Worm (Caenorhabditis elegans) whole organism, midembryonic: ENCODE data around the gene srlf-3.

Source experiments
- T22C8.4 ChIP-seq: fragments of 200-800 bp; sonication (Bioruptor generic); IDR thresholded peaks from 2 replicates; pipeline ENCODE4 v1.3.6; 2022; ENCODE audit warnings: missing genetic modification characterization, missing compliant biosample characterization
- cog-1 ChIP-seq: sonication (generic microtip); optimal IDR thresholded peaks from 2 replicates; lab custom pipeline; 2016; ENCODE audit warnings: missing genetic modification characterization, missing compliant biosample characterization
- flt-1 ChIP-seq: fragments of 200-800 bp; sonication (Bioruptor generic); IDR thresholded peaks from 2 replicates; pipeline ENCODE4 v1.3.6; 2022; ENCODE audit warnings: missing genetic modification characterization, missing compliant biosample characterization
- klf-2 ChIP-seq: fragments of 200-800 bp; sonication (Bioruptor generic); conservative IDR thresholded peaks from 2 replicates; pipeline ENCODE4 v1.3.6; 2022; ENCODE audit warnings: missing genetic modification reagents, missing genetic modification characterization, missing compliant biosample characterization
- med-1 ChIP-seq: sonication (generic microtip); optimal IDR thresholded peaks from 2 replicates; lab custom pipeline; 2017; ENCODE audit warnings: missing genetic modification characterization, mild to moderate bottlenecking, missing compliant biosample characterization, antibody characterized with exemption, missing genetic modification reagents; ENCODE audit not compliant: insufficient read depth
- ref-1 ChIP-seq: fragments of 200-800 bp; sonication (Bioruptor generic); conservative IDR thresholded peaks from 2 replicates; pipeline ENCODE4 v1.3.6; 2022; ENCODE audit warnings: missing genetic modification reagents, missing genetic modification characterization, missing compliant biosample characterization
- tab-1 ChIP-seq: fragments of 200-800 bp; sonication (Bioruptor generic); IDR thresholded peaks from 2 replicates; pipeline ENCODE4 v1.3.6; 2022; ENCODE audit warnings: missing genetic modification characterization, missing compliant biosample characterization
- ztf-23 ChIP-seq: fragments of 200-800 bp; sonication (Bioruptor generic); IDR thresholded peaks from 2 replicates; pipeline ENCODE4 v1.3.6; 2022; ENCODE audit warnings: missing genetic modification reagents, missing genetic modification characterization, missing compliant biosample characterization
- ztf-29 ChIP-seq: fragments of 200-800 bp; sonication (Bioruptor generic); IDR thresholded peaks from 2 replicates; pipeline ENCODE4 v1.3.6; 2022; ENCODE audit warnings: missing genetic modification reagents, missing genetic modification characterization, missing compliant biosample characterization

srlf-3 gene

ce11 chrIV:8535946-8536345 is 48.7 kb downstream of the srlf-3 start:
- TF ChIP-seq tab-1: no peak
- no peak for TF ChIP-seq T22C8.4 (GFP tag; lab: Robert Waterston, UW)
- no peak for TF ChIP-seq ztf-23 (GFP tag; lab: Robert Waterston, UW)
- TF ChIP-seq med-1 (GFP tag; lab: Kevin White, UChicago): no peak
- no peak for TF ChIP-seq ref-1 (GFP tag; lab: Robert Waterston, UW)
- no peak for TF ChIP-seq flt-1 (GFP tag; lab: Robert Waterston, UW)
- no peak for TF ChIP-seq klf-2 (GFP tag; lab: Robert Waterston, UW)
- TF ChIP-seq ztf-29 (GFP tag; lab: Robert Waterston, UW): no peak
- no peak for TF ChIP-seq cog-1 (tag; lab: Kevin White, UChicago)
